Fruit fly (Drosophila melanogaster): Measurements from ENCODE around the gene VhaM9.7-a.
A peak's percentile ranks its signal among the peaks of the same experiment; 100 is the strongest.

VhaM9.7-a gene

DNA sequence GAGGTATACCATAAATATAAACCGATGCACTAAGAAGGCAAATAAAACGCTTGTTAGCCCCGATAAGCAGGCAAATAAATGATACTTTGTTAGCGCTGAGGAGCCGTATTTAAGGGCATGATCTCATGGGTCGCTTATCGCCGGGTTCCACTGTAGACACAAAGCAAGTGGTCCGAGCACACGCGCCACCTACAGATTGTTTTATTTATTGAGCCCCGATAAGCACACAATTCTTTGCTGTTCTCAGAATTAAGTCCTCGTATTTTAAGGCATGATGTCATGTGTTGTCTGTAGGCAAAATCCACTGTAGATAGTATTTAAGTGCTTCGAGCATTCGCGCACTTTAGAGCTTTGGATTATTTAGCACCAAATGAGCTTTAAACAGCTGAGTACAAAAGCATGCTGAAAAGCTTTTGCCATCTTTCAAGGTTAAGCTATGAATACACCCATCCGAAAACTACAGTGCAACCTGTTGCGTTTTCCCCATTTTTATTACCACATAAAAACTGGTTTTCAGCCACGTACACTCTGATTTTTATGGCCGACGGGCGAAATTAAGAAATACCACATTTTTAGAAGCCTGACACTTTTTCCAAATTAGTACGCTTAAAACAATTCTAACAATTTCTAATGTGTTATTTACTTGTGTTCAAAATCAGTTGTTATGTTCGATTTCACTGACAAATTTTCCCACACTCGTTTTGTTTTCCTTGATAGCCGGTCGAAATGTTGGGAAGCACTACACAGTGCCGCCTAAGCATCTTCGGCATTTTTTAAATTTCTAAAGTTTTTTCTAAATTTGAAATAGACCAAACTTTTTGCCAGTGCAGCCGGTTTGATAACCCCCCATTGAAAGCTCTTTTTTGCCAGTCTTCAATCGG, 22.8 kb upstream of the VhaM9.7-a start, which contains the start of gene Sqor (continued):
- TF ChIP-seq tio (GFP tag; optimal IDR thresholded peaks at IDR 0.05), result no peak
- peak; percentile 77 for TF ChIP-seq Dad (GFP tag; optimal IDR thresholded peaks at IDR 0.05)
- TF ChIP-seq mam (GFP tag; optimal IDR thresholded peaks at IDR 0.05), result peak; percentile 90
- TF ChIP-seq Nf-YC (tag; optimal IDR thresholded peaks at IDR 0.05), result peak; percentile 75
- peak; percentile 20 for TF ChIP-seq Ets97D (GFP tag; optimal IDR thresholded peaks at IDR 0.05)
- no peak for TF ChIP-seq sc (optimal IDR thresholded peaks at IDR 0.05)
- no peak for TF ChIP-seq sc (GFP tag; optimal IDR thresholded peaks at IDR 0.05)
- peak; percentile 88 for TF ChIP-seq Xbp1 (GFP tag; optimal IDR thresholded peaks at IDR 0.05)
- TF ChIP-seq CG12071 (GFP tag; optimal IDR thresholded peaks at IDR 0.05), result peak; percentile 76
- TF ChIP-seq pb (GFP tag; optimal IDR thresholded peaks at IDR 0.05), result peak; percentile 88
- peak; percentile 50 for TF ChIP-seq ab (GFP tag; optimal IDR thresholded peaks at IDR 0.05)
- peak; percentile 68 for TF ChIP-seq Rx (GFP tag; IDR thresholded peaks at IDR 0.05)
- peak; percentile 71 for TF ChIP-seq Usf (GFP tag; optimal IDR thresholded peaks at IDR 0.05)
- peak; percentile 90 for TF ChIP-seq Abd-B (GFP tag; optimal IDR thresholded peaks at IDR 0.05)
- TF ChIP-seq zf30C (GFP tag; optimal IDR thresholded peaks at IDR 0.05), result peak; percentile 80
- peak; percentile 65 for TF ChIP-seq CG9215 (GFP tag; IDR thresholded peaks at IDR 0.05)
- TF ChIP-seq ham (GFP tag; IDR thresholded peaks at IDR 0.05), result peak; percentile 70; the same call in 1 of the 2 replicates
- TF ChIP-seq CG1647 (GFP tag; optimal IDR thresholded peaks at IDR 0.05), result peak; percentile 71
- TF ChIP-seq unc-4 (GFP tag; IDR thresholded peaks at IDR 0.05; ENCODE audit: partially characterized antibody), result 0 out of 2 replicates have a peak, but pooled peaks have one; percentile 19
- TF ChIP-seq CG1529 (GFP tag; optimal IDR thresholded peaks at IDR 0.05), result peak; percentile 69
- peak; percentile 86 for TF ChIP-seq unpg (GFP tag; optimal IDR thresholded peaks at IDR 0.05)
- TF ChIP-seq CG33213 (GFP tag; optimal IDR thresholded peaks at IDR 0.05), result peak; percentile 79
- peak; percentile 71 for TF ChIP-seq Mes4 (GFP tag; optimal IDR thresholded peaks at IDR 0.05)
- peak; percentile 81 for TF ChIP-seq CG13624 (GFP tag; optimal IDR thresholded peaks at IDR 0.05)
- peak; percentile 78 for TF ChIP-seq B-H2 (GFP tag; optimal IDR thresholded peaks at IDR 0.05)
- no peak for TF ChIP-seq nau (GFP tag; optimal IDR thresholded peaks at IDR 0.05)
- peak; percentile 28 for TF ChIP-seq Sry-δ (GFP tag; optimal IDR thresholded peaks at IDR 0.05)
- TF ChIP-seq az2 (GFP tag; optimal IDR thresholded peaks at IDR 0.05), result peak; percentile 72
- TF ChIP-seq CG11247 (GFP tag; IDR thresholded peaks at IDR 0.05), result peak; percentile 74
- TF ChIP-seq Dip3 (GFP tag; optimal IDR thresholded peaks at IDR 0.05), result peak; percentile 92
- TF ChIP-seq rib (GFP tag; IDR thresholded peaks at IDR 0.05), result peak; percentile 84
- TF ChIP-seq slou (GFP tag; optimal IDR thresholded peaks at IDR 0.05), result peak; percentile 68
- peak; percentile 91 for TF ChIP-seq ems (GFP tag; optimal IDR thresholded peaks at IDR 0.05)
- peak; percentile 59 for TF ChIP-seq E2f2 (GFP tag; IDR thresholded peaks at IDR 0.05)
- TF ChIP-seq pita (GFP tag; optimal IDR thresholded peaks at IDR 0.05), result no peak
- peak; percentile 76 for TF ChIP-seq E2f1 (GFP tag; IDR thresholded peaks at IDR 0.05)
- peak; percentile 77 for TF ChIP-seq CG30431 (GFP tag; optimal IDR thresholded peaks at IDR 0.05)
- TF ChIP-seq CG2712 (tag; optimal IDR thresholded peaks at IDR 0.05), result peak; percentile 79
- peak; percentile 48 for TF ChIP-seq CG4820 (GFP tag; optimal IDR thresholded peaks at IDR 0.05)
- TF ChIP-seq CG1832 (GFP tag; optimal IDR thresholded peaks at IDR 0.05), result no peak
- peak; percentile 59 for TF ChIP-seq HLH3B (GFP tag; IDR thresholded peaks at IDR 0.05)
- peak; percentile 19 for TF ChIP-seq stwl (tag; optimal IDR thresholded peaks at IDR 0.05)
- TF ChIP-seq Meics (GFP tag; optimal IDR thresholded peaks at IDR 0.05), result peak; percentile 92
- TF ChIP-seq Ssrp (tag; optimal IDR thresholded peaks at IDR 0.05), result peak; percentile 79
- no peak for TF ChIP-seq cad (GFP tag; optimal IDR thresholded peaks at IDR 0.05)
- peak; percentile 74 for TF ChIP-seq gsb (GFP tag; IDR thresholded peaks at IDR 0.05)
- peak; percentile 84 for TF ChIP-seq lab (GFP tag; optimal IDR thresholded peaks at IDR 0.05)
- TF ChIP-seq CG8944 (GFP tag; optimal IDR thresholded peaks at IDR 0.05), result peak; percentile 81
- TF ChIP-seq gfzf (GFP tag; optimal IDR thresholded peaks at IDR 0.05), result peak; percentile 31
- no peak for TF ChIP-seq CG14860 (GFP tag; IDR thresholded peaks at IDR 0.05; ENCODE audit: partially characterized antibody)
